Worm (Caenorhabditis elegans) whole organism, dauer: ENCODE measurements around the gene Y60C6A.3.

Source experiments
- unc-62 ChIP-seq: sonication (generic microtip); optimal IDR thresholded peaks from 2 replicates; lab custom pipeline; 2017; ENCODE audit warnings: missing biosample characterization, missing genetic modification reagents, missing genetic modification characterization

The Y60C6A.3 gene

DNA sequence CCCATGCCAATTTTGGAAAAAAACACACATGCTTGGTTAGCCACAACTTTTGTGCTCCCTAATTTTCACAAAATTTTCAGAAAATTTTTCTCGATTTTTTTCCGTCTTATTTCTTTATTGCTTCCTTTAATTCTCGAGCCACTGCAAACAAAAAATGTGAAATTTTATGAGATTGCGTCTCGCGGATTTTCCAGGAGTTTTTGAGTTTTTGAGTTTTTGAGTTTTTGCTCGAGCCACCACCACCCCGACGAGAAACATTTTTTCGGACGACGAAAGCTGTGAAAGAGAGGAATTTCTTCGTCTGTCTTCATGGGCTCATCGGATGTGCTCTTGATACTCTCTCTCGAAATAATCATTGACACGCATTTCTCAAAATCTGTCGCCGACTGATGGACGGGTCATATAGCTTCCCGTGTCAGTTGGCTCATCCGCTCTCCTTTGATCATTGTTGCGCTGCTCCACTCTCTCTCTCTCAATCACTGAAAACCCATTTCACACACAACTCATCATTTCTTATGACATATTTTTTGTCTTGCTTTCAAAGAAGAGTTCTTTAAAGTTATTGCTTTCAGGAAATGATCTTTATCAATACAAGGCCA is 8.1 kb upstream of the Y60C6A.3 start, which contains the start of gene C18G1.1:
C18G1.1 (plus strand) TSS at position 573 of the 599 bp plus-strand sequence.
- no peak for TF ChIP-seq unc-62 (GFP tag; lab: Kevin White, UChicago)

ce11 chrV:4783313-4783712 is 2.3 kb upstream of the Y60C6A.3 start, which contains the start of gene Y60C6A.1:
Gene Y60C6A.1, plus strand, starts transcription at chrV:4783613.
- no peak for TF ChIP-seq unc-62 (GFP tag; lab: Kevin White, UChicago)

ce11 chrV:4787166-4787565 is 1.6 kb downstream of the Y60C6A.3 start, which contains the start of gene R02F11.9:
Gene R02F11.9, plus strand, starts transcription at chrV:4787466.
- TF ChIP-seq unc-62 (GFP tag; lab: Kevin White, UChicago): no peak

- no peak for TF ChIP-seq unc-62 (GFP tag; lab: Kevin White, UChicago)
These were observed 2.2 kb downstream of the Y60C6A.3 start for ce11 chrV:4787836-4788235.

ce11 chrV:4788823-4789222 is 3.2 kb downstream of the Y60C6A.3 start, which contains the start of gene R02F11.10:
Gene R02F11.10, plus strand, starts transcription at chrV:4789123.
- no peak for TF ChIP-seq unc-62 (GFP tag; lab: Kevin White, UChicago)

ce11 chrV:4790368-4790767 is 4.8 kb downstream of the Y60C6A.3 start, which contains the start of gene R02F11.12:
Gene R02F11.12, plus strand, starts transcription at chrV:4790668.
- TF ChIP-seq unc-62 (GFP tag; lab: Kevin White, UChicago): no peak

- no peak for TF ChIP-seq unc-62 (GFP tag; lab: Kevin White, UChicago)
These were observed 6.0 kb downstream of the Y60C6A.3 start, which contains the start of gene R02F11.11 for ce11 chrV:4791569-4791968. Gene R02F11.11, plus strand, starts transcription at chrV:4791869.

DNA sequence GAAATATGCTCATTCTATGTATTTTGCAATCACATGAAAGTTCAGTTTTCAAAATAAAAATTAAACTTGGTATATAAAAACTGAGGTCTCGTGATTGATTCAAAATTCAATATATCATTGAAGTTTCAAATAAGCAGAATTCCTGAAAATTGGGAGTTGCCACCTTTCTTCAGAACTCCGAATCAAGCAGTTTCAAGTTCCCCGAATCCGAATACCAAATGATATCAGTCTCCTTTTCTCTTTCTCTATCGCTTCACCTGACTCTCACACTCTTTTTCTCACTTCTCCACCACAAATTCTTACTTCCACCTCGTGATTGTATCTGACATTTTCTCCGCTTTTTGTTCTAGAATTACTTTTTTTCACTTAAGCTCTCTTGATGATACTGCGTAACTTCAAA is 8.7 kb downstream of the Y60C6A.3 start, which contains the start of gene R02F11.2:
R02F11.2 (plus strand) TSS at position 292 of the 400 bp plus-strand sequence.
- no peak for TF ChIP-seq unc-62 (GFP tag; lab: Kevin White, UChicago)

DNA sequence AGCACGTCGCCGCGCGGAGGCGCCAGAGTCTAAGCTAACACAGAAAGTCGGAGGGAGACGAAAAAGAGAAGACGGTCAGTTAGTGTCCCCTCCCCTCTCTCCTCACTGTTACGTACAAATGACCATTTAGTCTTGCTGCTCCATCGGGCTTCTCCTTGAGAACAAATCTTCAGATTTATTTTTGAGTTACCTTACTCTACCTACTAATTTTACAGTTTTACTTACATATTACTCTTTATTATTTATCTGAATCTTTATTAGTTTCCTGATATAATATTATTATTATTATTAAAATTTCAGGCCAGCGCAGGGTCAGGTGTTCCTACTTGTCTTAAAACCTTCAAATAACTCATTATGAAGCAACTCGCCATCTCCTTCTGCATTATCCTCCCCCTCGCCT is 15.2 kb downstream of the Y60C6A.3 start, which contains the start of gene R02F11.1:
R02F11.1 (plus strand) TSS at position 301 of the 400 bp plus-strand sequence.
- TF ChIP-seq unc-62 (GFP tag; lab: Kevin White, UChicago): no peak

ce11 chrV:4801943-4802342 is 16.3 kb downstream of the Y60C6A.3 start:
- TF ChIP-seq unc-62 (GFP tag; lab: Kevin White, UChicago): no peak

DNA sequence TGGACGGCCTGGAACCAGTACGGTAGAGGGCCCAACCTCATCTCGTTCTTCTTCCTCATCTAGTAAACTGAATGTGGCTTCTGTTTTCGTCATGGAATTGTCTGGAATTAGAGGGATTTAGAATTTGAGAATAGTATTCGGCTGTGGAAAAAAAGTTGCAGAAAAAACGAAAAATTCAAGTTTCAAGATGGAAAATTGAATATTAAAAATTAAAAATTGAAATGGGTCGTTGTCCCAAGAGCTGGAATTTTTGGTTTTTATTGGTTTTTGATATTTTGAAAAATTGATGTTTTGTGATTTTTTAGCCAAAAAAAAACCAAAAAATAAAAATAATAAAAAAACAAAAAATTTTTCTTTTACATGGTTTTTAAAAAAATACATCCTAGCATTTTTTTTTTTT is 20.2 kb downstream of the Y60C6A.3 start, which contains the start of gene R02F11.3:
R02F11.3 (minus strand) TSS at position 101 of the 400 bp plus-strand sequence.
- TF ChIP-seq unc-62 (GFP tag; lab: Kevin White, UChicago): no peak

DNA sequence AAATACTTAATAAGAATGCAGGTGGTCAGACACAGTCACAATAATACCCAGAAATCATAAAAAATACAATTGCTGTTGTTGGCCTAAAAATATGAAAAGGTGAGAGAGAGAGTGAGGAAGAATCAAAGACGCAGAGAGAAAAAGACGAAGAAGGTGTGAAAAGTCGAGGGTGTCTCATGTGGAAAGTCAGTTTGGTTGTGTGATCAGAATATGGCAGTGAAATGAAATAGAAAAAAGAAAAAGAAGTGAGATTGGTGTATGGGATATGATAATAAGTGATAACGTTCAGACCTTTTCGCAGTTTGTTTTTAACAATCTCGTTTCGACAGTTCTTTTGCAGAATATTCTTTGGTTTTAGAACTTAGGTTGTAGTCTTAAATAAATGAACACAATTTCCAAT is 21.3 kb downstream of the Y60C6A.3 start:
- TF ChIP-seq unc-62 (GFP tag; lab: Kevin White, UChicago): no peak

- TF ChIP-seq unc-62 (GFP tag; lab: Kevin White, UChicago): no peak
These were observed 25.1 kb downstream of the Y60C6A.3 start for ce11 chrV:4810653-4811052.

DNA sequence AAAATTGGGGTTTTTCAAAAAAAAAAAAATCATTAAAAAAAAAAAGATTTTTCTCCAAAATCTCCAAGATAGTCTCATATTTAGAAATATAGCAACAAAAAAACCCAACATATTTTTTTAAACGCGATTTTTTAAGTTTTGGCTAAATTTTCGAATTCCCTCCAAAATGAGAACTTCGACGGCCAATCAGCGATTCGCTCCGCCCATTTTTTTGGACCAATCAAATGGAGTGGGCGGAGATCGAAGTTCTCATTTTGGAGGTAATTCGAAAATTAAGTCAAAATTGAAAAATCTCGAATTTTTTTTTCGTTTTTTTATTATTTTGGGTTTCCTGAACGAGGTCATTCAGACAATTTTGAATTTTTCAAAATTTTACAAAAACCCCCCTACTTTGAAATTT is 28.2 kb downstream of the Y60C6A.3 start:
- TF ChIP-seq unc-62 (GFP tag; lab: Kevin White, UChicago): no peak

DNA sequence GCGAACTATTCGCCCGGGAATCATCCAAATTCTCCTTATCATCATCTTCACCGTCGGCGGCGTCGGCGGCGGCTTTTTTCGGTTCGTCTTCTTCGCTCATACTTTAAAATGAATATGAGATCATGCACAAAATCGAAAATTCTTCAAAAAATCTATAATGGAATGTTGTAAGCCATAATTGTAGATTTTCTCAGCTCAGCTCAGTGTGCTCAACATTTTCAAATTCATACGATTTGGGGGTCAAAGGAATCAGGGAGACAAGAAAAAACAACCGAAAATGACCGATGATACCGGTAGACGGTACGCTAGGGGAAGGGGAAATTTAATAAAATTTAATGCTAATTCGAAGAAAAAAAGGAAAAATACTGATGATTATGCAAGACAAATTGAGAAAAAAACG is 33.0 kb downstream of the Y60C6A.3 start, which contains the start of gene ccep-97:
ccep-97 (minus strand) TSS at position 101 of the 400 bp plus-strand sequence.
- no peak for TF ChIP-seq unc-62 (GFP tag; lab: Kevin White, UChicago)

ce11 chrV:4820601-4821000 is 35.0 kb downstream of the Y60C6A.3 start:
- TF ChIP-seq unc-62 (GFP tag; lab: Kevin White, UChicago): no peak

- TF ChIP-seq unc-62 (GFP tag; lab: Kevin White, UChicago): no peak
These were observed 37.7 kb downstream of the Y60C6A.3 start, which contains the start of gene adss-1 for ce11 chrV:4823323-4823682. Gene adss-1, minus strand, starts transcription at chrV:4823423.
